Worm (Caenorhabditis elegans) whole organism, L4 larva: ENCODE results near the gene srbc-44.

Experiments used
- R02D3.7 ChIP-seq: fragments of 150-350 bp; sonication (generic microtip); optimal IDR thresholded peaks from 3 replicates; lab custom pipeline; 2014; ENCODE audit warnings: missing biosample characterization, missing genetic modification characterization
- ceh-82 ChIP-seq: sonication (generic microtip); optimal IDR thresholded peaks from 2 replicates; lab custom pipeline; 2017; ENCODE audit warnings: missing biosample characterization, missing genetic modification characterization
- mep-1 ChIP-seq: fragments of 150-350 bp; sonication (generic microtip); optimal IDR thresholded peaks from 3 replicates; lab custom pipeline; 2014; ENCODE audit warnings: missing biosample characterization, missing genetic modification characterization
- nhr-25 ChIP-seq: sonication (generic microtip); optimal IDR thresholded peaks from 2 replicates; lab custom pipeline; 2017; ENCODE audit warnings: missing genetic modification characterization, mild to moderate bottlenecking, missing compliant biosample characterization, antibody characterized with exemption, moderate library complexity, borderline replicate concordance; ENCODE audit not compliant: insufficient read depth
- nhr-77 ChIP-seq: fragments of 150-350 bp; optimal IDR thresholded peaks from 2 replicates; lab custom pipeline; 2014; ENCODE audit warnings: missing biosample characterization, missing genetic modification characterization
- snpc-4 ChIP-seq: fragments of 150-350 bp; optimal IDR thresholded peaks from 2 replicates; lab custom pipeline; 2014; ENCODE audit warnings: missing biosample characterization, missing genetic modification characterization

ce11 chrV:12741684-12742083 lies 46.7 kb downstream of the srbc-44 start, which contains the start of gene hrg-7:
- TF ChIP-seq R02D3.7 (tag; lab: Kevin White, UChicago) (no peak), nhr-25 (tag; lab: Kevin White, UChicago) (no peak), mep-1 (peak; percentile 10), nhr-77 (tag; lab: Kevin White, UChicago) (no peak), ceh-82 (tag; lab: Kevin White, UChicago) (no peak), snpc-4 (tag; lab: Kevin White, UChicago) (no peak)
